Worm (Caenorhabditis elegans) whole organism, young adult: ENCODE results near the gene lact-3.

Experiments used
- B0019.2 ChIP-seq: fragments of 200-800 bp; sonication (Bioruptor generic); conservative IDR thresholded peaks from 2 replicates; pipeline ENCODE4 v1.3.6; 2022; ENCODE audit warnings: missing genetic modification reagents, missing genetic modification characterization, missing compliant biosample characterization
- C06A6.2 ChIP-seq: fragments of 200-800 bp; sonication (Bioruptor generic); conservative IDR thresholded peaks from 2 replicates; pipeline ENCODE4 v1.3.6; 2022; ENCODE audit warnings: missing genetic modification characterization, missing compliant biosample characterization
- C17E4.6 ChIP-seq: fragments of 200-800 bp; sonication (Bioruptor generic); IDR thresholded peaks from 2 replicates; pipeline ENCODE4 v1.3.6; 2022; ENCODE audit warnings: missing genetic modification reagents, missing genetic modification characterization, missing compliant biosample characterization
- F22D6.2 ChIP-seq: sonication (generic microtip); optimal IDR thresholded peaks from 2 replicates; lab custom pipeline; 2016; ENCODE audit warnings: mild to moderate bottlenecking, missing genetic modification characterization, missing compliant biosample characterization
- F37B4.10 ChIP-seq: fragments of 200-800 bp; sonication (Bioruptor generic); IDR thresholded peaks from 2 replicates; pipeline ENCODE4 v1.3.6; 2022; ENCODE audit warnings: missing genetic modification characterization, missing compliant biosample characterization
- F49E8.2 ChIP-seq: sonication (generic microtip); optimal IDR thresholded peaks from 3 replicates; lab custom pipeline; 2017; ENCODE audit warnings: missing genetic modification characterization, mild to moderate bottlenecking, missing compliant biosample characterization, antibody characterized with exemption, moderate library complexity; ENCODE audit not compliant: insufficient read depth
- F57A8.1 ChIP-seq: fragments of 200-800 bp; sonication (Bioruptor generic); optimal IDR thresholded peaks from 2 replicates; lab custom pipeline; 2018; ENCODE audit warnings: mild to moderate bottlenecking, missing genetic modification characterization, moderate library complexity, missing compliant biosample characterization
- F57C9.4 ChIP-seq: sonication (generic microtip); optimal IDR thresholded peaks from 2 replicates; lab custom pipeline; 2017; ENCODE audit warnings: mild to moderate bottlenecking, missing genetic modification characterization, missing compliant biosample characterization
- Y79H2A.3 ChIP-seq: fragments of 200-800 bp; sonication (Bioruptor generic); conservative IDR thresholded peaks from 2 replicates; pipeline ENCODE4 v1.3.6; 2022; ENCODE audit warnings: missing genetic modification reagents, missing genetic modification characterization, missing compliant biosample characterization
- ZK185.1 ChIP-seq: sonication (generic microtip); optimal IDR thresholded peaks from 2 replicates; lab custom pipeline; 2016; ENCODE audit warnings: mild to moderate bottlenecking, missing genetic modification characterization, missing compliant biosample characterization; ENCODE audit not compliant: poor library complexity, severe bottlenecking
- aptf-3 ChIP-seq: fragments of 200-800 bp; sonication (Bioruptor generic); IDR thresholded peaks from 2 replicates; pipeline ENCODE4 v1.3.6; 2022; ENCODE audit warnings: missing genetic modification characterization, missing compliant biosample characterization
- athp-1 ChIP-seq: sonication (generic microtip); optimal IDR thresholded peaks from 2 replicates; lab custom pipeline; 2017; ENCODE audit warnings: mild to moderate bottlenecking, missing genetic modification characterization, missing compliant biosample characterization
- attf-3 ChIP-seq: fragments of 200-800 bp; sonication (Bioruptor generic); conservative IDR thresholded peaks from 2 replicates; pipeline ENCODE4 v1.3.6; 2022; ENCODE audit warnings: missing genetic modification reagents, missing genetic modification characterization, missing compliant biosample characterization
- cebp-1 ChIP-seq, 2 experiments: fragments of 200-800 bp in 1 of 2; sonication (Bioruptor generic) in 1 of 2; sonication (generic microtip) in 1 of 2; IDR thresholded peaks in 1 of 2; optimal IDR thresholded peaks in 1 of 2; 2 replicates each; pipeline versions ENCODE4 v1.3.6 to Lab custom; 2017 to 2022; ENCODE audit warnings: missing compliant biosample characterization in 2 of 2, missing genetic modification characterization in 2 of 2, mild to moderate bottlenecking in 1 of 2, missing genetic modification reagents in 1 of 2, moderate library complexity in 1 of 2
- ceh-100 ChIP-seq: fragments of 200-800 bp; sonication (Bioruptor generic); IDR thresholded peaks from 2 replicates; pipeline ENCODE4 v1.3.6; 2022; ENCODE audit warnings: missing genetic modification reagents, missing genetic modification characterization, missing compliant biosample characterization
- ceh-79 ChIP-seq: sonication (generic microtip); optimal IDR thresholded peaks from 2 replicates; lab custom pipeline; 2017; ENCODE audit warnings: mild to moderate bottlenecking, missing genetic modification characterization, missing compliant biosample characterization
- efl-1 ChIP-seq: fragments of 150-350 bp; optimal IDR thresholded peaks from 2 replicates; lab custom pipeline; 2014; ENCODE audit warnings: missing biosample characterization, missing genetic modification reagents, missing genetic modification characterization
- egl-18 ChIP-seq: fragments of 200-800 bp; sonication (Bioruptor generic); IDR thresholded peaks from 2 replicates; pipeline ENCODE4 v1.3.6; 2022; ENCODE audit warnings: missing genetic modification reagents, missing genetic modification characterization, missing compliant biosample characterization
- fkh-3 ChIP-seq: sonication (generic microtip); optimal IDR thresholded peaks from 2 replicates; lab custom pipeline; 2016; ENCODE audit warnings: mild to moderate bottlenecking, missing genetic modification characterization, missing compliant biosample characterization
- gei-17 ChIP-seq: fragments of 200-800 bp; sonication (Bioruptor generic); optimal IDR thresholded peaks from 2 replicates; lab custom pipeline; 2018; ENCODE audit warnings: mild to moderate bottlenecking, missing genetic modification characterization, missing compliant biosample characterization
- him-1 ChIP-seq: sonication (generic microtip); optimal IDR thresholded peaks from 2 replicates; lab custom pipeline; 2016; ENCODE audit warnings: missing genotype, missing genetic modification reagents, missing genetic modification characterization, missing compliant biosample characterization
- hlh-12 ChIP-seq: sonication (generic microtip); optimal IDR thresholded peaks from 2 replicates; lab custom pipeline; 2016; ENCODE audit warnings: missing genetic modification characterization, missing compliant biosample characterization
- hmg-20 ChIP-seq: fragments of 200-800 bp; sonication (Bioruptor generic); IDR thresholded peaks from 2 replicates; pipeline ENCODE4 v1.3.6; 2022; ENCODE audit warnings: missing genetic modification reagents, missing genetic modification characterization, missing compliant biosample characterization
- hrde-1 ChIP-seq: sonication (generic microtip); optimal IDR thresholded peaks from 2 replicates; lab custom pipeline; 2016; ENCODE audit warnings: missing genetic modification characterization, mild to moderate bottlenecking, missing compliant biosample characterization, moderate library complexity, missing genotype, missing genetic modification reagents, borderline replicate concordance
- lin-26 ChIP-seq: fragments of 200-800 bp; sonication (Bioruptor generic); IDR thresholded peaks from 2 replicates; pipeline ENCODE4 v1.3.6; 2022; ENCODE audit warnings: missing genetic modification reagents, missing genetic modification characterization, missing compliant biosample characterization
- lin-40 ChIP-seq: sonication (generic microtip); optimal IDR thresholded peaks from 2 replicates; lab custom pipeline; 2016; ENCODE audit warnings: missing genetic modification characterization, mild to moderate bottlenecking, missing compliant biosample characterization, missing genotype, missing genetic modification reagents
- lsl-1 ChIP-seq: fragments of 200-800 bp; sonication (Bioruptor generic); optimal IDR thresholded peaks from 2 replicates; lab custom pipeline; 2018; ENCODE audit warnings: mild to moderate bottlenecking, missing genetic modification characterization, moderate library complexity, missing compliant biosample characterization
- madf-6 ChIP-seq: fragments of 200-800 bp; sonication (Bioruptor generic); IDR thresholded peaks from 2 replicates; pipeline ENCODE4 v1.3.6; 2022; ENCODE audit warnings: missing genetic modification reagents, missing genetic modification characterization, missing compliant biosample characterization
- madf-8 ChIP-seq: fragments of 200-800 bp; sonication (Bioruptor generic); conservative IDR thresholded peaks from 2 replicates; pipeline ENCODE4 v1.3.6; 2022; ENCODE audit warnings: missing genetic modification reagents, missing genetic modification characterization, missing compliant biosample characterization
- mcd-1 ChIP-seq: fragments of 200-800 bp; sonication (Bioruptor generic); IDR thresholded peaks from 2 replicates; pipeline ENCODE4 v1.3.6; 2022; ENCODE audit warnings: missing genetic modification reagents, missing genetic modification characterization, missing compliant biosample characterization
- mel-28 ChIP-seq: sonication (generic microtip); optimal IDR thresholded peaks from 2 replicates; lab custom pipeline; 2016; ENCODE audit warnings: borderline replicate concordance, mild to moderate bottlenecking, missing genetic modification characterization, missing compliant biosample characterization
- mxl-1 ChIP-seq: sonication (generic microtip); optimal IDR thresholded peaks from 2 replicates; lab custom pipeline; 2016; ENCODE audit warnings: missing genetic modification characterization, missing compliant biosample characterization
- nfya-2 ChIP-seq: fragments of 200-800 bp; sonication (Bioruptor generic); IDR thresholded peaks from 2 replicates; pipeline ENCODE4 v1.3.6; 2022; ENCODE audit warnings: missing genetic modification reagents, missing genetic modification characterization, missing compliant biosample characterization
- nhr-179 ChIP-seq: sonication (generic microtip); optimal IDR thresholded peaks from 2 replicates; lab custom pipeline; 2016; ENCODE audit warnings: mild to moderate bottlenecking, missing genetic modification characterization, missing compliant biosample characterization
- nhr-27 ChIP-seq: fragments of 200-800 bp; sonication (Bioruptor generic); optimal IDR thresholded peaks from 2 replicates; lab custom pipeline; 2018; ENCODE audit warnings: mild to moderate bottlenecking, missing genetic modification characterization, moderate library complexity, missing compliant biosample characterization
- pbrm-1 ChIP-seq: fragments of 200-800 bp; sonication (Bioruptor generic); IDR thresholded peaks from 2 replicates; pipeline ENCODE4 v1.3.6; 2022; ENCODE audit warnings: missing genetic modification reagents, missing genetic modification characterization, missing compliant biosample characterization
- rcor-1 ChIP-seq: fragments of 200-800 bp; sonication (Bioruptor generic); IDR thresholded peaks from 2 replicates; pipeline ENCODE4 v1.3.6; 2022; ENCODE audit warnings: missing genetic modification reagents, missing genetic modification characterization, missing compliant biosample characterization
- snpc-3.4 ChIP-seq: sonication (generic microtip); optimal IDR thresholded peaks from 2 replicates; lab custom pipeline; 2017; ENCODE audit warnings: missing genetic modification characterization, mild to moderate bottlenecking, missing compliant biosample characterization, antibody characterized with exemption, moderate library complexity, missing genotype, missing genetic modification reagents
- somi-1 ChIP-seq: fragments of 200-800 bp; sonication (Bioruptor generic); optimal IDR thresholded peaks from 2 replicates; lab custom pipeline; 2018; ENCODE audit warnings: mild to moderate bottlenecking, missing genetic modification characterization, missing compliant biosample characterization
- tbp1 ChIP-seq: fragments of 200-800 bp; sonication (Bioruptor generic); optimal IDR thresholded peaks from 2 replicates; lab custom pipeline; 2018; ENCODE audit warnings: mild to moderate bottlenecking, missing genetic modification characterization, missing compliant biosample characterization
- xnd-1 ChIP-seq: sonication (generic microtip); optimal IDR thresholded peaks from 2 replicates; lab custom pipeline; 2016; ENCODE audit warnings: missing genotype, missing genetic modification reagents, missing genetic modification characterization, missing compliant biosample characterization
- zfh-2 ChIP-seq: fragments of 200-800 bp; sonication (Bioruptor generic); conservative IDR thresholded peaks from 2 replicates; pipeline ENCODE4 v1.3.6; 2022; ENCODE audit warnings: missing genetic modification reagents, missing genetic modification characterization, missing compliant biosample characterization
- zim-3 ChIP-seq: sonication (generic microtip); optimal IDR thresholded peaks from 2 replicates; lab custom pipeline; 2017; ENCODE audit warnings: mild to moderate bottlenecking, missing genetic modification characterization, moderate library complexity, missing compliant biosample characterization
- ztf-18 ChIP-seq: sonication (generic microtip); optimal IDR thresholded peaks from 2 replicates; lab custom pipeline; 2016; ENCODE audit warnings: missing genotype, mild to moderate bottlenecking, missing genetic modification characterization, missing compliant biosample characterization
- ztf-22 ChIP-seq: fragments of 200-800 bp; sonication (Bioruptor generic); optimal IDR thresholded peaks from 2 replicates; lab custom pipeline; 2018; ENCODE audit warnings: mild to moderate bottlenecking, missing genetic modification characterization, moderate library complexity, missing compliant biosample characterization
- ztf-26 ChIP-seq: sonication (generic microtip); optimal IDR thresholded peaks from 2 replicates; lab custom pipeline; 2017; ENCODE audit warnings: missing genetic modification characterization, missing compliant biosample characterization
- ztf-6 ChIP-seq: fragments of 200-800 bp; sonication (Bioruptor generic); IDR thresholded peaks from 2 replicates; pipeline ENCODE4 v1.3.6; 2022; ENCODE audit warnings: missing genetic modification reagents, missing genetic modification characterization, missing compliant biosample characterization

Gene lact-3

ce11 chrII:10658576-10659256, 1.2 kb upstream of the lact-3 start, which contains the start of the genes snu-13 and rsp-7 (continued):
- no peak for TF ChIP-seq pbrm-1 (GFP tag; lab: Robert Waterston, UW)
- no peak for TF ChIP-seq ceh-100 (GFP tag; lab: Robert Waterston, UW)
- TF ChIP-seq cebp-1 (GFP tag; IDR thresholded peaks at IDR 0.05; lab: Robert Waterston, UW): no peak
- peak; percentile 36 for TF ChIP-seq cebp-1 (tag; optimal IDR thresholded peaks at IDR 0.05; lab: Kevin White, UChicago)
- TF ChIP-seq tbp1: peak; percentile 41
- TF ChIP-seq nhr-27 (tag; lab: Kevin White, UChicago): no peak
- no peak for TF ChIP-seq hrde-1 (tag; lab: Kevin White, UChicago)
- no peak for TF ChIP-seq ztf-6 (GFP tag; lab: Robert Waterston, UW)
- no peak for TF ChIP-seq F57A8.1
- no peak for TF ChIP-seq athp-1 (tag; lab: Kevin White, UChicago)
- no peak for TF ChIP-seq gei-17 (GFP tag; lab: Kevin White, UChicago)
- no peak for TF ChIP-seq hmg-20 (GFP tag; lab: Robert Waterston, UW)
- TF ChIP-seq efl-1: peak; percentile 34
- TF ChIP-seq attf-3 (GFP tag; lab: Robert Waterston, UW): no peak
- peak; percentile 3 for TF ChIP-seq ztf-18
- TF ChIP-seq zfh-2 (GFP tag; lab: Robert Waterston, UW): no peak
- TF ChIP-seq somi-1 (GFP tag; lab: Kevin White, UChicago): peak; percentile 0
- TF ChIP-seq aptf-3 (GFP tag; lab: Robert Waterston, UW): no peak
- TF ChIP-seq F57C9.4: no peak
- 0 out of 2 replicates have a peak, but pooled peaks have one; percentile 6 for TF ChIP-seq rcor-1 (GFP tag; lab: Robert Waterston, UW)
- no peak for TF ChIP-seq nfya-2 (GFP tag; lab: Robert Waterston, UW)
- TF ChIP-seq ztf-26 (tag; lab: Kevin White, UChicago): no peak
- no peak for TF ChIP-seq C17E4.6 (GFP tag; lab: Robert Waterston, UW)
- TF ChIP-seq lsl-1: peak; percentile 69
- TF ChIP-seq mel-28 (tag; lab: Kevin White, UChicago): no peak
- TF ChIP-seq lin-26 (GFP tag; lab: Robert Waterston, UW): no peak
- TF ChIP-seq madf-6: peak; percentile 53; the same call in 1 of the 2 replicates
- peak; percentile 57 for TF ChIP-seq madf-8 (GFP tag; lab: Robert Waterston, UW)
- TF ChIP-seq mxl-1 (tag; lab: Kevin White, UChicago): no peak
- TF ChIP-seq xnd-1 (tag; lab: Kevin White, UChicago): peak; percentile 33
- TF ChIP-seq ZK185.1 (tag; lab: Kevin White, UChicago): peak; percentile 25
- no peak for TF ChIP-seq B0019.2 (GFP tag; lab: Robert Waterston, UW)
- TF ChIP-seq F49E8.2: peak; percentile 31
- no peak for TF ChIP-seq nhr-179 (tag; lab: Kevin White, UChicago)
- TF ChIP-seq Y79H2A.3: no peak
- TF ChIP-seq hlh-12: no peak
- no peak for TF ChIP-seq zim-3
- no peak for TF ChIP-seq ztf-22 (GFP tag; lab: Kevin White, UChicago)
- TF ChIP-seq lin-40 (tag; lab: Kevin White, UChicago): peak; percentile 37
- no peak for TF ChIP-seq fkh-3
- TF ChIP-seq F37B4.10 (GFP tag; lab: Robert Waterston, UW): no peak
- TF ChIP-seq ceh-79: no peak
- TF ChIP-seq F22D6.2 (tag; lab: Kevin White, UChicago): no peak
- peak; percentile 72 for TF ChIP-seq mcd-1
- 0 out of 2 replicates have a peak, but pooled peaks have one; percentile 23 for TF ChIP-seq C06A6.2
- TF ChIP-seq snpc-3.4 (tag; lab: Kevin White, UChicago): no peak
- no peak for TF ChIP-seq him-1
- no peak for TF ChIP-seq egl-18 (GFP tag; lab: Robert Waterston, UW)
